Worm (Caenorhabditis elegans) whole organism, late embryonic: ENCODE data around the gene F40D4.17.

ENCODE experiments used
- C08G9.2 ChIP-seq: sonication (generic microtip); optimal IDR thresholded peaks from 2 replicates; lab custom pipeline; 2016; ENCODE audit warnings: mild to moderate bottlenecking, missing genetic modification characterization, moderate library complexity, missing compliant biosample characterization
- Y22D7AL.16 ChIP-seq: sonication (generic microtip); optimal IDR thresholded peaks from 2 replicates; lab custom pipeline; 2016; ENCODE audit warnings: missing genetic modification characterization, missing compliant biosample characterization
- dmd-4 ChIP-seq: sonication (generic microtip); optimal IDR thresholded peaks from 2 replicates; lab custom pipeline; 2016; ENCODE audit warnings: borderline replicate concordance, missing genetic modification characterization, missing compliant biosample characterization
- mec-3 ChIP-seq: sonication (generic microtip); optimal IDR thresholded peaks from 2 replicates; lab custom pipeline; 2016; ENCODE audit warnings: borderline replicate concordance, missing genetic modification characterization, missing compliant biosample characterization
- nhr-11 ChIP-seq: fragments of 150-350 bp; optimal IDR thresholded peaks from 2 replicates; lab custom pipeline; 2014; ENCODE audit warnings: missing biosample characterization, missing genetic modification characterization
- pha-4 ChIP-seq: fragments of 150-350 bp; optimal IDR thresholded peaks from 2 replicates; lab custom pipeline; 2018; ENCODE audit warnings: missing biosample characterization, missing genetic modification reagents, missing genetic modification characterization
- tbx-2 ChIP-seq: sonication (generic microtip); optimal IDR thresholded peaks from 2 replicates; lab custom pipeline; 2016; ENCODE audit warnings: missing genetic modification characterization, missing compliant biosample characterization
- ttx-3 ChIP-seq: sonication (generic microtip); optimal IDR thresholded peaks from 2 replicates; lab custom pipeline; 2016; ENCODE audit warnings: missing genetic modification reagents, missing genetic modification characterization, missing compliant biosample characterization
- zip-5 ChIP-seq: sonication (generic microtip); optimal IDR thresholded peaks from 2 replicates; lab custom pipeline; 2016; ENCODE audit warnings: missing genetic modification characterization, missing compliant biosample characterization

DNA sequence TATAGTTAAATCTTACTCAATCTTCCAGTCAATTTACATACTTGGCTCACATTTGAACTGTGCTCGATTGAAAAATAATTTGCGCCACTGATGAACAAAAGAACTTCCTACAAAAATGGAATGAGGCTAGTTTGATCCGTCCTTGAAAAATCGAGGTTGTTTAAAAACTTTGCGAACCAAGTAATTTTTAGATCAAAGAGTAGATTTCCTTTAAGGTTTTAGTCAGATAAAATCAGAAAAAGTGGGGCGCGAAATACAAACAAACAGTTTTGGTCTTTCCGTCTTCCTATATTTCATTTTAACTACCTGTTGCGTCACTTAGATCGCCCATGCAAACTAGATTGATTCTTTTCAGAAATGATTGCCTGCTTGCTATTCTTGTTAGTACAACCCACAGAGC is 46.6 kb upstream of the F40D4.17 start, which contains the start of gene Y68A4A.10:
- TF ChIP-seq pha-4 (tag; lab: Kevin White, UChicago) (no peak), tbx-2 (no peak), Y22D7AL.16 (tag; lab: Kevin White, UChicago) (no peak), nhr-11 (tag; lab: Kevin White, UChicago) (no peak), ttx-3 (no peak), C08G9.2 (tag; lab: Kevin White, UChicago) (no peak), mec-3 (no peak), zip-5 (no peak), dmd-4 (no peak)
